Worm (Caenorhabditis elegans) whole organism, L4 larva: ENCODE results near the gene cyp-34A6.
A peak's percentile ranks its signal among the peaks of the same experiment; 100 is the strongest.

ENCODE experiments used
- D1046.2 ChIP-seq: fragments of 200-800 bp; sonication (Bioruptor generic); IDR thresholded peaks from 2 replicates; pipeline ENCODE4 v1.3.6; 2022; ENCODE audit warnings: missing genetic modification characterization, missing compliant biosample characterization
- T20F7.1 ChIP-seq: fragments of 200-800 bp; sonication (Bioruptor generic); optimal IDR thresholded peaks from 2 replicates; lab custom pipeline; 2018; ENCODE audit warnings: mild to moderate bottlenecking, missing genetic modification characterization, missing compliant biosample characterization
- Y75B8A.6 ChIP-seq: fragments of 200-800 bp; sonication (Bioruptor generic); IDR thresholded peaks from 2 replicates; pipeline ENCODE4 v1.3.6; 2022; ENCODE audit warnings: missing genetic modification reagents, missing genetic modification characterization, missing compliant biosample characterization
- aha-1 ChIP-seq: fragments of 150-350 bp; peaks from one replicate; lab custom pipeline; 2014; ENCODE audit warnings: missing biosample characterization, missing genetic modification characterization
- ama-1 ChIP-seq: fragments of 150-350 bp; optimal IDR thresholded peaks from 2 replicates; lab custom pipeline; 2014; ENCODE audit warnings: inconsistent platforms, mixed read lengths
- ceh-20 ChIP-seq: fragments of 200-800 bp; sonication (Bioruptor generic); IDR thresholded peaks from 2 replicates; pipeline ENCODE4 v1.3.6; 2022; ENCODE audit warnings: missing genetic modification reagents, missing genetic modification characterization, missing compliant biosample characterization
- ces-1 ChIP-seq: fragments of 150-350 bp; sonication (generic microtip); optimal IDR thresholded peaks from 4 replicates; lab custom pipeline; 2014; ENCODE audit warnings: missing biosample characterization, missing genetic modification reagents, missing genetic modification characterization
- ctbp-1 ChIP-seq: fragments of 200-800 bp; sonication (Bioruptor generic); IDR thresholded peaks from 2 replicates; pipeline ENCODE4 v1.3.6; 2022; ENCODE audit warnings: missing genetic modification reagents, missing genetic modification characterization, missing compliant biosample characterization
- daf-16 ChIP-seq, 3 experiments: sonication (generic microtip); optimal IDR thresholded peaks; 2 replicates each; lab custom pipeline; 2016 to 2017; ENCODE audit warnings: missing genetic modification characterization in 3 of 3, missing genetic modification reagents in 3 of 3, mild to moderate bottlenecking in 2 of 3, missing compliant biosample characterization in 2 of 3, missing biosample characterization in 1 of 3, moderate library complexity in 1 of 3
- daf-19 ChIP-seq: fragments of 200-800 bp; sonication (Bioruptor generic); conservative IDR thresholded peaks from 2 replicates; pipeline ENCODE4 v1.3.6; 2022; ENCODE audit warnings: missing genetic modification characterization, missing compliant biosample characterization
- dmd-6 ChIP-seq: fragments of 200-800 bp; sonication (Bioruptor generic); IDR thresholded peaks from 2 replicates; pipeline ENCODE4 v1.3.6; 2022; ENCODE audit warnings: missing genetic modification reagents, missing genetic modification characterization, missing compliant biosample characterization
- dmd-8 ChIP-seq: fragments of 200-800 bp; sonication (Bioruptor generic); IDR thresholded peaks from 2 replicates; pipeline ENCODE4 v1.3.6; 2022; ENCODE audit warnings: missing genetic modification characterization, missing compliant biosample characterization
- dmd-9 ChIP-seq: fragments of 200-800 bp; sonication (Bioruptor generic); IDR thresholded peaks from 2 replicates; pipeline ENCODE4 v1.3.6; 2022; ENCODE audit warnings: missing genetic modification reagents, missing genetic modification characterization, missing compliant biosample characterization
- dpl-1 ChIP-seq: fragments of 150-350 bp; optimal IDR thresholded peaks from 2 replicates; lab custom pipeline; 2014; ENCODE audit warnings: missing biosample characterization, missing genetic modification reagents, missing genetic modification characterization
- fos-1 ChIP-seq: fragments of 150-350 bp; optimal IDR thresholded peaks from 2 replicates; lab custom pipeline; 2014; ENCODE audit warnings: missing biosample characterization, missing genetic modification characterization
- hif-1 ChIP-seq, 2 experiments: sonication (generic microtip); optimal IDR thresholded peaks; 2 replicates each; lab custom pipeline; 2016 to 2017; ENCODE audit warnings: missing compliant biosample characterization in 2 of 2, missing genetic modification characterization in 2 of 2, missing genetic modification reagents in 2 of 2, missing genotype in 2 of 2, mild to moderate bottlenecking in 1 of 2
- lin-1 ChIP-seq: fragments of 200-800 bp; sonication (Bioruptor generic); IDR thresholded peaks from 2 replicates; pipeline ENCODE4 v1.3.6; 2022; ENCODE audit warnings: missing genetic modification reagents, missing genetic modification characterization, missing compliant biosample characterization
- lin-38 ChIP-seq: fragments of 200-800 bp; sonication (Bioruptor generic); IDR thresholded peaks from 2 replicates; pipeline ENCODE4 v1.3.6; 2022; ENCODE audit warnings: missing genetic modification reagents, missing genetic modification characterization, missing compliant biosample characterization
- lsy-2 ChIP-seq, 2 experiments: fragments of 150-350 bp in 1 of 2; sonication (generic microtip) in 1 of 2; optimal IDR thresholded peaks; 2 replicates each; lab custom pipeline; 2014 to 2017; ENCODE audit warnings: missing biosample characterization in 2 of 2, missing genetic modification characterization in 2 of 2
- madf-9 ChIP-seq: fragments of 200-800 bp; sonication (Bioruptor generic); conservative IDR thresholded peaks from 2 replicates; pipeline ENCODE4 v1.3.6; 2022; ENCODE audit warnings: missing genetic modification reagents, missing genetic modification characterization, missing compliant biosample characterization
- mdl-1 ChIP-seq, 2 experiments: fragments of 150-350 bp in 1 of 2; sonication (generic microtip) in 1 of 2; optimal IDR thresholded peaks; 2 replicates each; lab custom pipeline; 2014 to 2017; ENCODE audit warnings: missing biosample characterization in 2 of 2, missing genetic modification characterization in 2 of 2
- mdt-29 ChIP-seq: fragments of 200-800 bp; sonication (Bioruptor generic); IDR thresholded peaks from 2 replicates; pipeline ENCODE4 v1.3.6; 2022; ENCODE audit warnings: missing genetic modification reagents, missing genetic modification characterization, missing compliant biosample characterization
- mxl-2 ChIP-seq: fragments of 200-800 bp; sonication (Bioruptor generic); conservative IDR thresholded peaks from 2 replicates; pipeline ENCODE4 v1.3.6; 2022; ENCODE audit warnings: missing genetic modification reagents, missing genetic modification characterization, missing compliant biosample characterization
- nhr-111 ChIP-seq: fragments of 200-800 bp; sonication (Bioruptor generic); optimal IDR thresholded peaks from 2 replicates; lab custom pipeline; 2018; ENCODE audit warnings: mild to moderate bottlenecking, missing genetic modification characterization, missing compliant biosample characterization
- nhr-237 ChIP-seq: sonication (generic microtip); optimal IDR thresholded peaks from 2 replicates; lab custom pipeline; 2017; ENCODE audit warnings: missing biosample characterization, missing genetic modification characterization
- nhr-48 ChIP-seq: sonication (generic microtip); optimal IDR thresholded peaks from 2 replicates; lab custom pipeline; 2016; ENCODE audit warnings: mild to moderate bottlenecking, missing genetic modification characterization, missing compliant biosample characterization
- nhr-76 ChIP-seq: fragments of 150-350 bp; optimal IDR thresholded peaks from 2 replicates; lab custom pipeline; 2014; ENCODE audit warnings: missing biosample characterization, missing genetic modification characterization
- nhr-77 ChIP-seq: fragments of 150-350 bp; optimal IDR thresholded peaks from 2 replicates; lab custom pipeline; 2014; ENCODE audit warnings: missing biosample characterization, missing genetic modification characterization
- php-3 ChIP-seq: fragments of 200-800 bp; sonication (Bioruptor generic); IDR thresholded peaks from 2 replicates; pipeline ENCODE4 v1.3.6; 2022; ENCODE audit warnings: missing genetic modification reagents, missing genetic modification characterization, missing compliant biosample characterization
- set-16 ChIP-seq: fragments of 200-800 bp; sonication (Bioruptor generic); IDR thresholded peaks from 2 replicates; pipeline ENCODE4 v1.3.6; 2022; ENCODE audit warnings: missing genetic modification reagents, missing genetic modification characterization, missing compliant biosample characterization
- tag-97 ChIP-seq: fragments of 200-800 bp; sonication (Bioruptor generic); IDR thresholded peaks from 2 replicates; pipeline ENCODE4 v1.3.6; 2022; ENCODE audit warnings: missing genetic modification characterization, missing compliant biosample characterization
- tra-1 ChIP-seq: fragments of 200-800 bp; sonication (Bioruptor generic); IDR thresholded peaks from 2 replicates; pipeline ENCODE4 v1.3.6; 2022; ENCODE audit warnings: missing genetic modification reagents, missing genetic modification characterization, missing compliant biosample characterization

cyp-34A6 gene

DNA sequence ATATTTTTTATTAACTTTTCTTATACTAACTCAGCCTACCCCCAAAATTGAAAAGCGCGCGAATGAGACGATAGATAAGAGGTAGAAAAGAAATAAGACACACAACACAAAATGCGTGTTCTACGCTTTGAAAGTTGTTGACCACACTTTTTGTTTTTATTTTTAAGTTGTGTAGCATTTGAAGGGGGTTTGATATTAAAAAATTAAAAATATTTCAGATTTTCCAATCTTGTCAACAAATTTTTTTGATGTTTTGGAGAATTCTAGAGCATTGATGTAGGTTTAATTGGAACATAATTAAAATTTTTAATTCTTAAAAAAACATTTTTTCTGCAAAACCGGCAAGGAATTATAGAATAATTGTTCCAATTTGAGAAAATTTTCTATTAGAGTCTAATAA is at the start of gene cyp-34A6:
Gene cyp-34A6, minus strand, starts transcription at position 101 of the 400 bp plus-strand sequence.
- TF ChIP-seq mdt-29 (GFP tag; lab: Robert Waterston, UW): no peak
- no peak for TF ChIP-seq daf-19 (GFP tag; lab: Robert Waterston, UW)
- TF ChIP-seq daf-16 (GFP tag; optimal IDR thresholded peaks at IDR 0.05; lab: Kevin White, UChicago): no peak
- peak; percentile 49 for TF ChIP-seq daf-16 (tag; optimal IDR thresholded peaks at IDR 0.05; lab: Kevin White, UChicago)

DNA sequence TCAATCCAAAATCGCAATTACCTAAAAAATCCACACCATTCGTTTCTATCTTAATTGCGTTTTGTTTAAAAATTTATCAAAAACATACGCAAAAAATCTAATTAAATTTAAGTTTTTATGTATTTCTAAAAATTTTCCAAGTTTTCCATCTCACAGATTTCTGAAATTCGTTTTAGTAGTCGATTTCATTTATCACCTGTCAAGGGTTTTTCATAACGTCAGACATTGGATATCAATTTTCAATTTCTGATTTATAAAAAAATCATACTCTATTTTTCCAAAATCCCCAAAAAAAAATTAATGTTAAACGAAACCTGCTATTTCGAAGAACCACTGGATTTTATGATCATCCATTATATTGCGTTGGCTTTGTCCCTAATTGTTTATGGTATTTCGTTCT is 49.0 kb upstream of the cyp-34A6 start, which contains the start of gene srh-4:
Gene srh-4, plus strand, starts transcription at position 301 of the 400 bp plus-strand sequence.
- TF ChIP-seq aha-1: peak; percentile 3
- TF ChIP-seq nhr-76 (tag; lab: Kevin White, UChicago): no peak

DNA sequence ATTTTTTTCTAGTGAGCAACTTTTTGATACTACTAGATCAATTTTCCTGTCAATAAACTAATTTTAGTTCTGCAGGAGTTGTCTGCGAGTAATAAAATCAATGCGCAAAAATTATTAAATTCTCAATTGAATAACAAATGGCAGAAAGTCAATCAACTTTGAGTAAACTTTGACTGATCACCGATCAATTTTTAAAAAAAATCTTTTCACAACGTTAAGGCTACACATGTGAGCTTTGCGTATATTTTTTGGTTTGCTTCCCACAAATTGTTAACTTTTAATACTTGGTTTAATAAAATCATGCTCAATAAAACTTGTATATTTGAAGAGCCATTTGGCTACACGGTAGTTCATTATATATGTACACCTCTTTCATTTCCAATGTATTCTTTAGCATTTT is 46.8 kb upstream of the cyp-34A6 start, which contains the start of gene srh-7:
Gene srh-7, plus strand, starts transcription at position 301 of the 400 bp plus-strand sequence.
- TF ChIP-seq lsy-2 (tag; optimal IDR thresholded peaks at IDR 0.05; lab: Kevin White, UChicago) (no peak), dmd-9 (no peak), D1046.2 (GFP tag; lab: Robert Waterston, UW) (no peak), dmd-6 (GFP tag; lab: Robert Waterston, UW) (no peak), tra-1 (no peak), dmd-8 (GFP tag; lab: Robert Waterston, UW) (no peak), lin-1 (no peak), ceh-20 (GFP tag; lab: Robert Waterston, UW) (no peak), php-3 (no peak)

DNA sequence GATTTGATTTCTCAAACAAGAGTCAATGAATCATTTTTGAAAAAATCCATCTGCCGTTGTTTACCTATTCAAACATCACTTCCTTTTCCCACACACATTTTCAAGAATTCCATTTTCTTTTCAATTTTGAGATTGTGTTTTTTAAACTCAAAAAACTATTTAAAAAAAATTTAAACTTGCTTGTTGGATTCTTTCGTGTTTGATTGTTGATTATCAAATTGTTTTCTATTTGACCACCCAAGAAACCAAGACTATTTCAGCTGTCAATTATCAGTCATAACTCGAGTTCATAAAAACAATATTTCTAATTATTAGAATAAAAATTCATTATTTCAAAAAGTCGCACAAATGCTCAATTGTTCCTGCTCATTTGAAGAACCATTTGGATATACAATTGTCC is 44.1 kb upstream of the cyp-34A6 start, which contains the start of gene srh-8:
Gene srh-8, plus strand, starts transcription at position 301 of the 400 bp plus-strand sequence.
- TF ChIP-seq aha-1: peak; percentile 25
- no peak for TF ChIP-seq madf-9 (GFP tag; lab: Robert Waterston, UW)

DNA sequence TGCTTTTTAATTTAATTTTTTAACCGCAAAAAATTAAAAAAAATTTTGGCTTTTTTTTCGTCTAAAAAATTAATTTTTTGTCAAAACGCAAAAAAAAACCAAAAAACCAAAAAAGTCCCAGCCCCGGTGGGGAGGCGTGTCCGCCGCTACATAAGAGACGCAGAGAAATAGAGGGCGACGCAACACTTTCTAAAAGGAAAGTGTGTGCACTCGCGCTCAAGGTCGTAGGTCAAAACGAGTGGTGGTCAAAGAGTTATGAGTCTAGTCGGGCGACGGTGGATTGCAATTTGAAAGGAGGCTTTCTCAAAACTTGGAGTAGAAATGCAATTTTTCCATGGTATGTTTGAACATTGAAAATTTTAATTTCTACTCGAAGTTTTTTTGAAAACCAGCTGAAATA is 43.4 kb upstream of the cyp-34A6 start:
- no peak for TF ChIP-seq set-16 (GFP tag; lab: Robert Waterston, UW)
- TF ChIP-seq nhr-48 (tag; lab: Kevin White, UChicago): no peak
- TF ChIP-seq ces-1 (GFP tag; lab: Kevin White, UChicago): no peak
- no peak for TF ChIP-seq T20F7.1 (GFP tag; lab: Kevin White, UChicago)
- no peak for TF ChIP-seq Y75B8A.6
- no peak for TF ChIP-seq hif-1 (tag; optimal IDR thresholded peaks at IDR 0.05; lab: Kevin White, UChicago)
- TF ChIP-seq lin-38 (GFP tag; lab: Robert Waterston, UW): no peak
- no peak for TF ChIP-seq ctbp-1 (GFP tag; lab: Robert Waterston, UW)
- TF ChIP-seq nhr-111 (GFP tag; lab: Kevin White, UChicago): no peak
- no peak for TF ChIP-seq dpl-1
- TF ChIP-seq tag-97 (GFP tag; lab: Robert Waterston, UW): no peak

DNA sequence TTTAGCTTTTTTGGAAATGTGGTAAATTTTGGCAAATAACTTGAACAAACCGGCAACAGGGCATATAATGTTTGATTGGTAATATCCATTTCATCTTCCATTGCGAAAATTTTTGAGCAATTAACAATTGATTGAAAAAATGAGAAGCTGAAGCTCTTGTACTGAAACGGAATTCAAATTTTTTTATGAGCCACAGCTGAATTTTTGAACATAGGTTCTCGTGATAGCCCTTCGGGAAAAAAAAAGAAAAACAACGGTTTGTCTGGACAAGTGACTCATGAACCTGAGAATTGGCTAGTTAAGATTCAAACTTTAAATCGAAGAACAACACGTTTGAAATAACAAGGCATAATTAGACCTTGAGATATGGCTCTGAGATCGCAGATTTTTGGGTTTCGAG is 34.7 kb upstream of the cyp-34A6 start, which contains the start of gene srx-62:
Gene srx-62, minus strand, starts transcription at position 101 of the 400 bp plus-strand sequence.
- no peak for TF ChIP-seq nhr-77 (tag; lab: Kevin White, UChicago)
- TF ChIP-seq mdl-1 (tag; optimal IDR thresholded peaks at IDR 0.05; lab: Kevin White, UChicago): no peak
- TF ChIP-seq nhr-237 (tag; lab: Kevin White, UChicago): no peak

DNA sequence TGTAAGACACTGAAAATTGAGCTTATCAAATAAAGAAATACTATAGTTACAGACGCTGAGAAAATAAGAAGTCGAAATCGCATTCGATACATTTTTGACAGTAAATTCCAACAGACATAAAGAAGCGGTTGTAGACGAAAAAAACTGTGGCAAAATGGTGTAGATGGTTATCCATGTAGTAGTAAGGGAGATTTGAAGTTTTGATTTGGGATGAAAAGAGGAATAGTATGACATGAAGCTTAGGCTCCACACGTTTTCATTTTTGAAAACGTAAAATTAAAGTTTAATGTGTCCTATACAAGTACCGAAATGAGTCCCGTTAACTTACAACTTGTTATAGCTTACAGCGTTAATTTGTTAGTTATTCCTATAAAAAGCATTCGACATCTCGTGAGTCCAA is 32.9 kb upstream of the cyp-34A6 start, which contains the start of gene K09D9.9:
Gene K09D9.9, minus strand, starts transcription at position 101 of the 400 bp plus-strand sequence.
- no peak for TF ChIP-seq ama-1 (lab: Kevin White, UChicago)
- TF ChIP-seq aha-1: no peak
- no peak for TF ChIP-seq nhr-48 (tag; lab: Kevin White, UChicago)
- no peak for TF ChIP-seq fos-1
- TF ChIP-seq mxl-2 (GFP tag; lab: Robert Waterston, UW): no peak
